Worm (Caenorhabditis elegans): ENCODE measurements around the gene Y39G8B.1.

ce11 chrII:13964325-13964724 is 9.3 kb downstream of the Y39G8B.1 start:
- TF ChIP-seq nhr-80 (tag; optimal IDR thresholded peaks at IDR 0.05): no peak
- no peak for TF ChIP-seq lsy-27 (tag; optimal IDR thresholded peaks at IDR 0.05; ENCODE audit: borderline replicate concordance, insufficient read depth)
- no peak for TF ChIP-seq snpc-4 (GFP tag; optimal IDR thresholded peaks at IDR 0.05)
- TF ChIP-seq snpc-4 (tag; optimal IDR thresholded peaks at IDR 0.05): no peak
- TF ChIP-seq unc-62 (GFP tag; optimal IDR thresholded peaks at IDR 0.05): no peak
- no peak for TF ChIP-seq attf-3 (GFP tag; conservative IDR thresholded peaks at IDR 0.05)
- TF ChIP-seq chd-7 (tag; optimal IDR thresholded peaks at IDR 0.05): no peak
- TF ChIP-seq mes-4 (tag; optimal IDR thresholded peaks at IDR 0.05): no peak
- no peak for TF ChIP-seq snpc-1.1 (tag; optimal IDR thresholded peaks at IDR 0.05; ENCODE audit: insufficient read depth)
- TF ChIP-seq cebp-1 (GFP tag; IDR thresholded peaks at IDR 0.05): no peak
- no peak for TF ChIP-seq cebp-1 (tag; optimal IDR thresholded peaks at IDR 0.05)
- no peak for TF ChIP-seq efl-1 (GFP tag; optimal IDR thresholded peaks at IDR 0.05)
